Fruit fly (Drosophila melanogaster) Kc167 (cell line): ENCODE data around the gene CG13458.

Experiments used
- Myc ChIP-seq: fragments of >200 bp; optimal IDR thresholded peaks from 2 replicates; lab custom pipeline; 2017; ENCODE audit warnings: missing external identifiers
- Sin3A ChIP-seq: fragments of >200 bp; optimal IDR thresholded peaks from 2 replicates; lab custom pipeline; 2018; ENCODE audit warnings: missing external identifiers
- h ChIP-seq: fragments of >200 bp; optimal IDR thresholded peaks from 3 replicates; lab custom pipeline; 2018; ENCODE audit warnings: missing external identifiers
- insv ChIP-seq: fragments of >200 bp; optimal IDR thresholded peaks from 3 replicates; lab custom pipeline; 2018; ENCODE audit warnings: missing external identifiers
- psq ChIP-seq: fragments of >200 bp; optimal IDR thresholded peaks from 2 replicates; lab custom pipeline; 2017; ENCODE audit warnings: missing external identifiers
- ttk ChIP-seq: sonication (Bioruptor generic); optimal IDR thresholded peaks from 2 replicates; lab custom pipeline; 2017; ENCODE audit warnings: missing external identifiers

Gene CG13458

DNA sequence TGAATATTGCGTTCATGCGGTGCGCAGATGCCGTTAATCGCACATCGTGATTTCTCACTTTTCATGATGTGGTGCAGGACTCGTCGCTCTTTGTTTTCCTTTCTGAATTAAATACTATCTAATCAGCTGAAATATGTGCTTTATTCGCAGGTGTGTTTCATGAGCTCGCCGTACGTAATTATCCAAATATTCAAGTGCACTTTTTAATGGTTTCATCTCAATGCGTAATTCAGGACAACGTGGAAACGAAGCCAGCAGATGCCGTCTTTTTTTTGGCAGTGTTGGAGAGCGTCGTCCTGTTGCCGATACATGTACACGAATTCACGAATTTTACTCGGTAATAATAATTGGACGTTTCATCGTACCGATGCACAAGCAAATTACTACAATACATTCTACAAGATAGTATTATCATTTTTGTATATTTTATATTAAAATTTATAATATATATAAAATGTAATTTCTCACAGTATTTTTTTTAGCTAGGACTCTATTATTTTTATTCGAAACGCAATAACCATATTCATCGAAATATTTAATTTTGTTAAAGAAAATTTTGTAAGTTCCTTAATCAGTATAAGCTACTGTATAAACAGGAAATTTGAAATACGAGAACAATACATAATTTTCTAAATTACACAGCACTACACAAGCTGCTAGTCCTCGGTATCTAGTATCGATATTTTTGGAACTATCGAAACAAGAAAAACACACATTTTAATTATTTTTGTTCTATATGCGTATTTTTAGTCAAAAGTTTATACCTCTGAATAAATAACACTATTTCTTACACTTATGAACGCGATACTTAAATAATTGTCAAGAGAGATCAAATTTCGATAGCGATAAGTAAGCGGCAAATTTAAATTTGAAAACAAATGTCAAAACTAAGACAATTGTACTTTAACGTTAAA lies 23.6 kb downstream of the CG13458 start, which contains the start of gene CG12316:
CG12316 (minus strand) TSS at position 276 of the 914 bp plus-strand sequence.
- TF ChIP-seq Myc (lab: Kevin White, UChicago): no peak
- no peak for TF ChIP-seq ttk (lab: Kevin White, UChicago)
- TF ChIP-seq Sin3A: no peak
- TF ChIP-seq h (lab: Kevin White, UChicago): no peak
- TF ChIP-seq psq (lab: Kevin White, UChicago): no peak
- TF ChIP-seq insv: no peak

DNA sequence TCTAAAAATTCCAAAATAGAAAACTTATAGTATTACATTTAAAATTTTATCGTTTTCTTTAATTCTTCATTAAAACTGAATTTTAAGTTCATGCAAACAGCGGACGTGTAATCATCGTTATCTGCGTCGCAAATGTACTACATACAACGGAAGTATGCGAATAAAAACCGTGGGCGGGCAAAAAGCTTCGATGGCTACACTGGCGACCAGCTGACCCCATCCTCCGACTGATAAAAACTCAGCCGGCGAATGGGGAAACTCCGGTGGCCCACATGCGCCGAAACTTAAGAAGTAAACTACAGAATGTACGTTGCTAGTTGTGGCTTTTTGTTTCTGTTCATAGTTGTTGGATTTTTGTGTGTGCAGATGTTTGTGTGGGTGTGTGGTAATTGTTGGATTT lies 24.4 kb downstream of the CG13458 start:
- TF ChIP-seq insv: no peak
- no peak for TF ChIP-seq Myc (lab: Kevin White, UChicago)
- no peak for TF ChIP-seq h (lab: Kevin White, UChicago)
- TF ChIP-seq ttk (lab: Kevin White, UChicago): no peak
- TF ChIP-seq psq (lab: Kevin White, UChicago): no peak
- no peak for TF ChIP-seq Sin3A

DNA sequence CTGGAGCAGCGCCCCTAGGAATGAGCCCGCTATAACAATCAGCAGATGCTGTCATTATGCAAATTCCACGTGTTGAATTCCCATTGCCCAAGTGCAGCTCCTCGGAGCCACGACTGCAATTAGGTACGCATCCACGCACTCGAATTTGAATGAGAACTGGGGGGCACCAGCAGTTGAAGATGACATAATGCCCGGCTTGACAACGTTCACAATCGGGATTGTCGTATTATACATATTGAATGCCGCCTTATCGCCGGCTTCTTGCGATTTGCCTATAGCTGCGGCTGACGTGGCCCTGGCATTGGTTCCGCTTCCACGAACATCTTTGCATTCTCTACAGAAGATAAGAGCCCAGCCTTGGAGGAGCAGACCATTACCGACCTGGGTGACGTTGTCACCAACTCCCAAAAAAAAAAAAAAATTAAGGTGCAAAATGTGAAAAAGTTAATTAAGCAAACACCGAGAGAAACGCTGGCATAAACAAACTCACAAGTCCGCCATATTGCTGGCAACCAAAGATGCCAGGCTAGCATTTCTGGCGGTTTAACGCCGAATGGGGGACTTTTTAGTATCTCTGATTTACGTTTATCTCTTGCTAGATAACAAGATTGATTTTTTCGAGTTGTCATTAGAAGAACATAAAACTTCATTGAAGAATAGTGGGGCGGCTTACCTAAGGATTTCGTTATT lies 27.1 kb downstream of the CG13458 start:
- TF ChIP-seq h (lab: Kevin White, UChicago): no peak
- no peak for TF ChIP-seq Myc (lab: Kevin White, UChicago)
- no peak for TF ChIP-seq insv
- TF ChIP-seq ttk (lab: Kevin White, UChicago): no peak
- TF ChIP-seq Sin3A: no peak
- no peak for TF ChIP-seq psq (lab: Kevin White, UChicago)

DNA sequence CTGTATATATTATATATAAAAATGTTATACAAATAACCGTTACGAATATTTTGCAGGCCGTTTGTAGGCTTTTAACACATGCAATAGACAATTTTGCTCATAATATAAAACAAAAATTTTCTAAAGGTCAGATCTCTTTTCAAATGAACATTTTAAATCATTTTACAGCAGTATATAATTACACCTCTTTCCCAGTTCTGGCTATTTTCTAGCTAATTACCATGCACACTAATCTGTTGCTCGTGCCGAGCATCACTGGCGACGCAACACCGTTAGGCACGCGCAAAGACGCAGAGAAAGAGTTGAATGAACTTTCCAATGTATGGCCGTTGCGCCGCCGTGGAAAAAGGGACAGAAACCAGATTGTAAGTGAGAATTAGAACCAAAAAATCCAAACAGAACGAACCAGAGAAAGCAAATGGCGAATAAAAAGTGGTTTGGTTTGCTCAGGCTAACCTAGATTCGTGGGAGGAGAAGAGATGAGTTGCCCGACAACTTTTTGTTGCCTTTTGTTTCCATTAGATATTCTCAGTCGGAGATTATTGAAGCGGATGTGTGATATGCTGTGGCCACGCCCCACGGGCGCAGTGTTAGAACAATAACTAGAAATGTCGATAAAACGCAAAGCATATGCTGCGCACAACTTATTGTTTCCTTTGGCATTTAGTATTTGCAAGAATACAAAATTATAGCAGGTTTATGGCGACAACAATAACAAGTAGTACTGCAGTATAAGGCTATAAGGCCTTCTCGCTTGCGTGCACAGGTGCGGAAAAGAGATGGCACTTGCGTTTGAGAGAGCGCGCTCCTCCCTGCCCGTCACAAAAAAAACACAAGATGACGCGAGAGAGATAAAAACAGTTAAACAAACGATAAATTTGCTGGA lies 28.0 kb downstream of the CG13458 start:
- TF ChIP-seq Sin3A (no peak), Myc (lab: Kevin White, UChicago) (no peak), h (lab: Kevin White, UChicago) (no peak), insv (no peak), ttk (lab: Kevin White, UChicago) (no peak), psq (lab: Kevin White, UChicago) (no peak)

DNA sequence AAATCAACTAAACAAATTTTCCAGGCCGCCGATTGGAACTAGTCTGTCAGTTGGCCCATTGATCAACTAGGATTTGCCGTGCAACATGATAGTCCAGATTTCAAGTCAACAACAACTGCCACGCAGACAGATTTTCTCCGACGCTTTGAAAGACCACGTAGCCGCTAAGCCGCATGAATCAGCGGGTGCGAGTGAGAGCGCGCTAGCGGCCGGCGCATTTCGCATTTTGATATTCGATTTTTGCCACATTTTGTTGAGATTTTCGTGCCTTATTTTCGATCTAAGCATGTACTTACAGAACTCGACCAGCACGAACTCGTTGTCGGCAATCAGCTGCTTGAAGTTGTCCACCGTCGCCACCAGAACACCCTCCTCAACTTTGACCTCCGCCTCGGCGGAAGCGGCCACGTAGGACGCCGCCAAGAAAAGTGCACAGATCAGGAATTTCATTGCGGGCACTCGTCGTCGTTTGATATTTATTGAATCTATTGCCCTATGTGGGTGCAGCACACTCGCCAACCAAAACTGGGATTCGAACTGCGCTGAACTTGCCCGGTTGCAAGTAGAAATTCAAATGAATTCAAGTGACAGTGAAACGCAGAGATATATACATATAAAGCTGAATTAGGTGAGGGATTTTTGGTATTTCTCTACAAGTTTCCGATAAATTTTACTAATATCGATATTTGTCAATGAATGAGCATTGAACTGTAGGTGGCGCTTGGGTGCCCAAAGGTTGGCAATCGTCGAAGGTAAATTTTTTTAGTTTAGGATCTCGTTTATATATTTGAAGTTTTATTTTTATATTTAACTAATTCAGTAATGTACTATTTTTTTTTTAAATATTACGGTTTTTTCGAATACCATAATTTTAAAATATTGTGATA lies 28.9 kb downstream of the CG13458 start, which contains the start of gene Pdi:
Pdi (minus strand) TSS at position 837 of the 887 bp plus-strand sequence.
- TF ChIP-seq h (lab: Kevin White, UChicago) (no peak), insv (no peak), Sin3A (no peak), psq (lab: Kevin White, UChicago) (no peak), ttk (lab: Kevin White, UChicago) (no peak), Myc (lab: Kevin White, UChicago) (no peak)

DNA sequence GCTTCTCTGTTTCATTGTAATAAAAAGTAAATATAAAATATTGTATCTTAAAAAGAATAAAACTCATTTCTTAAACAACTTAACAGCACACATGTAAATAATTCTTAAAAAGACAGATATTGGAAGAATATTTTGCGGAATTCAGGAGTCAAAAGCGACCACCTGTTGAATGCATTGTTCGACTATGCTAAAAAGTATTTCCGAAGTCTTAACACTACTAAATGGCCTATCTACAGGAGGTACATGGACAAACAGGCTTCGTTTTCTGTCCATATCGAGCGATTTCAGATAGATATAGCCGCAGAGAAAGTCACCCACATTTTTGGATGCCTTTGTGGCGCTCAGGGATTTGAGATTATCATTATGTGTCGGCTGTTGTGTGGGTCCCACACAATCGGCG lies 29.8 kb downstream of the CG13458 start:
- TF ChIP-seq h (lab: Kevin White, UChicago) (no peak), insv (no peak), ttk (lab: Kevin White, UChicago) (no peak)

DNA sequence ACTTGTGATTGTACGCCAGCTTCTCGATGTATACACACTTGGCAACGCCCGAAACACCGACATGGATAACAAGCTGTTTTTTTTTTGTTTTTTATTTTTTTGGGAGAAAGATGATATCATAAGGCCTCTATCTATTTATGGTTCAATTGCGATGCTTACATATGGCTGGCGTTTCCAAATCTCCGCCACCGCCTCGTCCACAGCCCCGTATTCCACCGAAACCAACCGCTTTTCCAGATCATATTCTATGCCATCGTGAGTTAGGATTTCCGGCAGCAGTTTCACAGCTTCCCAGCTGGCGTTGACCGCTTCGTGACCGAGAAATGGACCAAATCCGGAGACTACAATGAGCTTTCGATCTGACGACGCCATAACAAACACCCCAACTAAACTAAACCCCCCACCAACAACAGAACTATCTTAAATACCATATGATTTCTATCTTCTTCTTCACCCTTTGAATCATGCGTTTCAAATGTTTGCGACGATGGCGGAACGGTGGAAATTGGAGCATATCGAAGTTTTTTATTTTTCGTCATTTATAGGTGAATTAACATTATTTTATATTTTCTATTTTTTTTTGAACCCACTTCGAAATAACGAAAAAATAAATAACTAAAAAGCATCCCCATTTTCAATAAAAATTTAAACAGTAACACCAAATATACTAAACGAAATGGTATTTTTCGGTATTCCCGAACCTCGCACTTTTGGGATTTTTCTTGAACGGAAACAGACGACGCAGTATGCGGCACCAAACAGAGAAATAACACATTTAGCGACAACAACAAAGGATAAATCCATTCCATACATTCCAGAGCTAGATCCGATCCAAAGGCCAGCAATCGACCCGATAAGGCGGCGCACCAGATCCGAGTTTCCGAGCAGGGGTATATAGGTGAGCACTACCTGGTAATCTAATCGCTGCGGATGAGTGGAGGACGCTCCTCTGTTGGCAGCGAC lies 30.6 kb downstream of the CG13458 start, which contains the start of the genes CG32147 and Pex3:
CG32147 (minus strand) TSS at position 422 of the 963 bp plus-strand sequence.
Pex3 (plus strand) TSS at position 718 of the 963 bp plus-strand sequence.
- no peak for TF ChIP-seq ttk (lab: Kevin White, UChicago)
- no peak for TF ChIP-seq h (lab: Kevin White, UChicago)

DNA sequence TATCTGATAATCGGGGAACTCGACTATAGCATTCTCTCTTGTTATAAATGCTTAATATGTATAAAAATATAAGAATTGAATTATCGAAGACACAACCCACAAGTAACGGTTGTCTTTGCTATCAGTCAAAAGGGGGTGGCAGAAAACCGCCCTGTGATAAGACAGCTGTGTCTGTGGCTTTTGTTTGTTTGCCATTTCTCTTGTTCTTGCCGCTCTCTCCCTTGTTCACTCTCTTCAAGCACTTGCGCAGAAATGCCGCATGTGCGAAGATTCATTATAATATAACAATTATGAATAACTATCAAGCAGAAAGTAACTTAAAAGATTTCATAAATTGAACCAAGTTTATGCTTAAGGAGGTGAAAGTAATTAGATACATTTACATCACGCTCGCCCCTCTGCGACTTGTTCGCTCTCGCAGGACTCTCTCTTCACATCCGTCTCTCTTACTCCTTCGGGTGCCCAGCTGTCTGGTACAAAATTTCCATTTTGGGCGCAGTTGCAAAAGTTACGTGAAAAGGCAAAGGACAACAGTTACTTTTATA lies 33.4 kb downstream of the CG13458 start, which contains the start of gene FucTA:
FucTA (plus strand) TSS at position 495 of the 545 bp plus-strand sequence.
- TF ChIP-seq Sin3A: no peak
- TF ChIP-seq ttk (lab: Kevin White, UChicago): no peak
- TF ChIP-seq Myc (lab: Kevin White, UChicago): no peak
- TF ChIP-seq h (lab: Kevin White, UChicago): no peak

DNA sequence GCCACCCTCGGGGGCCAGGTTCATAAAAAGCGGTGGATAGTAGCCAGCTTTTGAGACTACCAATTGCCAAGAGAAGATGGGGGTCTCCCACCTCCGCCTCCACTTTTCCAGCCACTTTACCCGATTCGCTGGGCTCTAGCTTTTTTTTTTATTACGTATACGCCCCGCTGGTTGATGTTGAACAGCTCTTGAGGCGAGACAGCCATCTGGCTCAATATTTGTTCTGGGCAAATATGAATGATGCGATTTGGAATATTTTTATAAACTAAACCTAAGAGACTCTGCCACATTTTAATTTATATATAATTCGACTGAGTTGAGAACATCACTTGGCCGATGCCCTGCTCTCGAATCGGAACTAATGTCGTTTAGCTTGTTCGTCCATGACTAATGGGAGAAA lies 36.7 kb downstream of the CG13458 start:
- TF ChIP-seq ttk (lab: Kevin White, UChicago) (no peak), insv (no peak), Sin3A (no peak)
